Fruit fly (Drosophila melanogaster): Measurements from ENCODE around the gene Sirt7.

DNA sequence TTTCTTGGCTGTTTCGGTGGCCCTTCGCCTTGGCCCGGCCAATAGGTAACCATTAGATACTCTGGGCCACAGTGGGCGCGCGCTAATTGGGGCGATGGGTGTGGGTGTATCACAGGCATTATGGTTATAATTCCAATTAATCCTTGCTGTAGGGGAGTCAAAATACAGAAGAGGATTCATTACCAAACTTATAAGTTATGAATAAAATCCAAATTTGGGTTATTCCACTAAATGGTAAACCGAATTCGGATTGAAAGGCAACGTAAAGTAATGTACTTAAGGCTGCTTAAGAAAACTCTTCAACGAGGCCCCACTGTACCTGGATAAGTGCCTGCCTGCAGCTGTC is 33.9 kb downstream of the Sirt7 start:
- TF ChIP-seq E2f2 (GFP tag; IDR thresholded peaks at IDR 0.05) (no peak), dan (GFP tag; IDR thresholded peaks at IDR 0.05) (no peak), Doc3 (GFP tag; IDR thresholded peaks at IDR 0.05; ENCODE audit: partially characterized antibody) (no peak), CG15601 (tag; optimal IDR thresholded peaks at IDR 0.05) (no peak), CG10654 (GFP tag; optimal IDR thresholded peaks at IDR 0.05) (no peak), gro (GFP tag; optimal IDR thresholded peaks at IDR 0.05) (no peak), CG2202 (tag; optimal IDR thresholded peaks at IDR 0.05) (no peak)

Data from whole organism, embryonic.